Worm (Caenorhabditis elegans): ENCODE data around the gene atg-4.2.

DNA sequence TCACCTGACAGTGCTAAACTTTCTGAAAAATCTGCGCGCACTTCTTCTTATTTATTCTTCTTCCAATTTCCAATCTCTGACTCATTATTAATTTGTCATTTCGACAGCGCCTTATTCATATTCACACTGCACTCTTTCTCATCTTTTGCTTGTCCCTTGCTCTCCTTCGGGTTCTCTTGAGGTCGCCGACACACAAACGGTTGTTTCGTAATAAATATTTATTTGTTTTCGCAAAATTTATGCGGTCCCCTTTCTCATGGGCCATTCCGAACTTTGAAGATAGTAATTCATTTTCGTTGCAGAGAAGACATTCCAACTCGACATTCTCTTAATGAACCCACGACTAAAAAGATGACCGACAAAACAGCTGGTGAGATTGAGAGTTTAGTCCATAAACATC is 46.9 kb downstream of the atg-4.2 start, which contains the start of gene magi-1:
- TF ChIP-seq K11D2.4 (GFP tag; IDR thresholded peaks at IDR 0.05), result no peak
- no peak for TF ChIP-seq lin-26 (GFP tag; IDR thresholded peaks at IDR 0.05)
- TF ChIP-seq F52B5.7 (tag; optimal IDR thresholded peaks at IDR 0.05), result no peak
